Fruit fly (Drosophila melanogaster) whole organism, embryonic: ENCODE data around the gene saturn.
A peak's percentile ranks its signal among the peaks of the same experiment; 100 is the strongest.

Experiments used
- Antp ChIP-seq: fragments of 200-800 bp; sonication (Bioruptor generic); optimal IDR thresholded peaks from 3 replicates; lab custom pipeline; 2016; ENCODE audit warnings: missing biosample characterization, missing genetic modification characterization
- CG10431 ChIP-seq: fragments of 200-800 bp; sonication (Bioruptor generic); optimal IDR thresholded peaks from 3 replicates; lab custom pipeline; 2018; ENCODE audit warnings: missing biosample characterization, mild to moderate bottlenecking, missing genetic modification characterization
- CG12104 ChIP-seq: fragments of 200-800 bp; sonication (Bioruptor generic); optimal IDR thresholded peaks from 3 replicates; lab custom pipeline; 2016; ENCODE audit warnings: missing biosample characterization, missing genetic modification characterization
- CG13775 ChIP-seq: fragments of 200-800 bp; sonication (Bioruptor generic); optimal IDR thresholded peaks from 3 replicates; lab custom pipeline; 2017; ENCODE audit warnings: missing biosample characterization, mild to moderate bottlenecking, missing genetic modification characterization
- CG16779 ChIP-seq: fragments of 200-800 bp; sonication (Bioruptor generic); IDR thresholded peaks from 2 replicates; pipeline ENCODE4 v1.3.6; 2022; ENCODE audit warnings: missing biosample characterization, missing genetic modification characterization
- CG17568 ChIP-seq: fragments of 200-800 bp; sonication (Bioruptor generic); optimal IDR thresholded peaks from 2 replicates; lab custom pipeline; 2018; ENCODE audit warnings: missing biosample characterization, mild to moderate bottlenecking, missing genetic modification characterization, moderate library complexity
- CG17912 ChIP-seq: fragments of 200-800 bp; sonication (Bioruptor generic); optimal IDR thresholded peaks from 2 replicates; lab custom pipeline; 2018; ENCODE audit warnings: missing biosample characterization, mild to moderate bottlenecking, missing genetic modification characterization
- CG18262 ChIP-seq: fragments of 200-800 bp; optimal IDR thresholded peaks from 3 replicates; lab custom pipeline; 2019; ENCODE audit warnings: missing biosample characterization, mild to moderate bottlenecking, missing genetic modification characterization, moderate library complexity
- CG2202 ChIP-seq: fragments of 200-800 bp; sonication (Bioruptor generic); optimal IDR thresholded peaks from 2 replicates; lab custom pipeline; 2018; ENCODE audit warnings: missing biosample characterization, mild to moderate bottlenecking, missing genetic modification characterization
- CG2712 ChIP-seq: fragments of 200-800 bp; optimal IDR thresholded peaks from 3 replicates; lab custom pipeline; 2019; ENCODE audit warnings: missing biosample characterization, mild to moderate bottlenecking, missing genetic modification characterization, moderate library complexity
- CG30020 ChIP-seq: fragments of 200-800 bp; optimal IDR thresholded peaks from 2 replicates; lab custom pipeline; 2019; ENCODE audit warnings: missing biosample characterization, mild to moderate bottlenecking, missing genetic modification characterization, moderate library complexity
- CG6654 ChIP-seq: fragments of 200-800 bp; sonication (Bioruptor generic); optimal IDR thresholded peaks from 2 replicates; lab custom pipeline; 2017; ENCODE audit warnings: missing biosample characterization, mild to moderate bottlenecking, missing genetic modification characterization
- CG6765 ChIP-seq: fragments of 200-800 bp; sonication (Bioruptor generic); optimal IDR thresholded peaks from 3 replicates; lab custom pipeline; 2017; ENCODE audit warnings: missing biosample characterization, mild to moderate bottlenecking, missing genetic modification characterization
- CG7556 ChIP-seq: fragments of 200-800 bp; sonication (Bioruptor generic); optimal IDR thresholded peaks from 2 replicates; lab custom pipeline; 2017; ENCODE audit warnings: missing biosample characterization, mild to moderate bottlenecking, missing genetic modification characterization
- CG7839 ChIP-seq: fragments of 200-800 bp; sonication (Bioruptor generic); optimal IDR thresholded peaks from 3 replicates; lab custom pipeline; 2018; ENCODE audit warnings: missing biosample characterization, mild to moderate bottlenecking, missing genetic modification characterization, moderate library complexity
- CG8089 ChIP-seq: fragments of 200-800 bp; sonication (Bioruptor generic); optimal IDR thresholded peaks from 3 replicates; lab custom pipeline; 2016; ENCODE audit warnings: missing biosample characterization, missing genetic modification characterization
- CG8281 ChIP-seq: fragments of 200-800 bp; sonication (Bioruptor generic); optimal IDR thresholded peaks from 2 replicates; lab custom pipeline; 2018; ENCODE audit warnings: missing biosample characterization, mild to moderate bottlenecking, missing genetic modification characterization, moderate library complexity
- CG8290 ChIP-seq, 3 experiments: fragments of 200-800 bp; sonication (Bioruptor generic); optimal IDR thresholded peaks; 2 replicates each; lab custom pipeline; 2016 to 2019; ENCODE audit warnings: missing biosample characterization in 3 of 3, missing genetic modification characterization in 3 of 3, mild to moderate bottlenecking in 2 of 3, moderate library complexity in 1 of 3
- Dbx ChIP-seq: fragments of 200-800 bp; sonication (Bioruptor generic); IDR thresholded peaks from 3 replicates; pipeline ENCODE4 v1.3.6; 2022; ENCODE audit warnings: missing biosample characterization, missing genetic modification characterization
- Dll ChIP-seq: fragments of 200-800 bp; sonication (Bioruptor generic); IDR thresholded peaks from 4 replicates; pipeline ENCODE4 v1.3.6; 2022; ENCODE audit warnings: missing biosample characterization, missing genetic modification characterization; ENCODE audit not compliant: partially characterized antibody
- Fer1 ChIP-seq: fragments of 200-800 bp; sonication (Bioruptor generic); optimal IDR thresholded peaks from 2 replicates; lab custom pipeline; 2017; ENCODE audit warnings: missing biosample characterization, mild to moderate bottlenecking, missing genetic modification characterization
- Gug ChIP-seq: fragments of 200-800 bp; sonication (Bioruptor generic); IDR thresholded peaks from 4 replicates; pipeline ENCODE4 v1.3.6; 2022; ENCODE audit warnings: missing biosample characterization, missing genetic modification characterization
- Lhr ChIP-seq: fragments of 200-800 bp; sonication (Bioruptor generic); optimal IDR thresholded peaks from 3 replicates; lab custom pipeline; 2017; ENCODE audit warnings: mild to moderate bottlenecking, missing biosample characterization, missing genetic modification reagents, missing genetic modification characterization
- MTF-1 ChIP-seq: fragments of 200-800 bp; sonication (Bioruptor generic); optimal IDR thresholded peaks from 2 replicates; lab custom pipeline; 2018; ENCODE audit warnings: missing biosample characterization, mild to moderate bottlenecking, missing genetic modification characterization, borderline replicate concordance
- NC2α ChIP-seq: fragments of 200-800 bp; sonication (Bioruptor generic); optimal IDR thresholded peaks from 2 replicates; lab custom pipeline; 2016; ENCODE audit warnings: missing biosample characterization, missing genetic modification characterization
- NfI ChIP-seq: fragments of 200-800 bp; sonication (Bioruptor generic); optimal IDR thresholded peaks from 3 replicates; lab custom pipeline; 2018; ENCODE audit warnings: missing biosample characterization, mild to moderate bottlenecking, missing genetic modification characterization, moderate library complexity
- Six4 ChIP-seq: fragments of 200-800 bp; sonication (Bioruptor generic); optimal IDR thresholded peaks from 2 replicates; lab custom pipeline; 2016; ENCODE audit warnings: missing biosample characterization, missing genetic modification characterization
- Sry-β ChIP-seq: fragments of 200-800 bp; sonication (Bioruptor generic); optimal IDR thresholded peaks from 2 replicates; lab custom pipeline; 2018; ENCODE audit warnings: missing biosample characterization, mild to moderate bottlenecking, missing genetic modification characterization, moderate library complexity
- Taf1 ChIP-seq: fragments of 200-800 bp; sonication (Bioruptor generic); IDR thresholded peaks from 2 replicates; pipeline ENCODE4 v1.3.6; 2022; ENCODE audit warnings: missing biosample characterization, missing genetic modification characterization
- az2 ChIP-seq: fragments of 200-800 bp; sonication (Bioruptor generic); optimal IDR thresholded peaks from 3 replicates; lab custom pipeline; 2016; ENCODE audit warnings: missing biosample characterization, missing genetic modification characterization
- bab2 ChIP-seq: fragments of 200-800 bp; sonication (Bioruptor generic); optimal IDR thresholded peaks from 2 replicates; lab custom pipeline; 2016; ENCODE audit warnings: missing biosample characterization, missing genetic modification characterization
- cg ChIP-seq: fragments of 200-800 bp; sonication (Bioruptor generic); optimal IDR thresholded peaks from 3 replicates; lab custom pipeline; 2019; ENCODE audit warnings: missing biosample characterization, mild to moderate bottlenecking, missing genetic modification characterization, moderate library complexity
- dmrt11E ChIP-seq: fragments of 200-800 bp; sonication (Bioruptor generic); optimal IDR thresholded peaks from 3 replicates; lab custom pipeline; 2018; ENCODE audit warnings: missing biosample characterization, mild to moderate bottlenecking, missing genetic modification characterization, moderate library complexity
- gce ChIP-seq: fragments of 200-800 bp; sonication (Bioruptor generic); IDR thresholded peaks from 3 replicates; pipeline ENCODE4 v1.3.6; 2022; ENCODE audit warnings: missing biosample characterization, missing genetic modification characterization
- grau ChIP-seq: fragments of 200-800 bp; optimal IDR thresholded peaks from 3 replicates; lab custom pipeline; 2019; ENCODE audit warnings: missing biosample characterization, mild to moderate bottlenecking, missing genetic modification characterization, moderate library complexity
- kay ChIP-seq: fragments of 200-800 bp; sonication (Bioruptor generic); optimal IDR thresholded peaks from 2 replicates; lab custom pipeline; 2016; ENCODE audit warnings: missing biosample characterization, missing genetic modification characterization
- ken ChIP-seq: fragments of 200-800 bp; sonication (Bioruptor generic); IDR thresholded peaks from 3 replicates; pipeline ENCODE4 v1.3.6; 2022; ENCODE audit warnings: missing biosample characterization, missing genetic modification characterization
- knrl ChIP-seq: fragments of 200-800 bp; sonication (Bioruptor generic); IDR thresholded peaks from 3 replicates; pipeline ENCODE4 v1.3.6; 2022; ENCODE audit warnings: missing biosample characterization, missing genetic modification characterization; ENCODE audit not compliant: partially characterized antibody
- nerfin-1 ChIP-seq: fragments of 200-800 bp; sonication (Bioruptor generic); optimal IDR thresholded peaks from 3 replicates; lab custom pipeline; 2019; ENCODE audit warnings: missing biosample characterization, mild to moderate bottlenecking, missing genetic modification characterization, moderate library complexity
- nom ChIP-seq: fragments of 200-800 bp; sonication (Bioruptor generic); optimal IDR thresholded peaks from 2 replicates; lab custom pipeline; 2017; ENCODE audit warnings: missing biosample characterization, missing genetic modification characterization, mild to moderate bottlenecking, moderate library complexity, missing genetic modification reagents
- odd ChIP-seq: fragments of 200-800 bp; sonication (Bioruptor generic); optimal IDR thresholded peaks from 2 replicates; lab custom pipeline; 2017; ENCODE audit warnings: missing biosample characterization, mild to moderate bottlenecking, missing genetic modification characterization
- pfk ChIP-seq: fragments of 200-800 bp; sonication (Bioruptor generic); optimal IDR thresholded peaks from 2 replicates; lab custom pipeline; 2018; ENCODE audit warnings: missing biosample characterization, mild to moderate bottlenecking, missing genetic modification characterization, moderate library complexity
- salm ChIP-seq: fragments of 200-800 bp; sonication (Bioruptor generic); optimal IDR thresholded peaks from 2 replicates; lab custom pipeline; 2018; ENCODE audit warnings: missing biosample characterization, mild to moderate bottlenecking, missing genetic modification characterization
- schlank ChIP-seq: fragments of 200-800 bp; sonication (Bioruptor generic); optimal IDR thresholded peaks from 2 replicates; lab custom pipeline; 2018; ENCODE audit warnings: missing biosample characterization, mild to moderate bottlenecking, missing genetic modification characterization
- scrt ChIP-seq: fragments of 200-800 bp; sonication (Bioruptor generic); optimal IDR thresholded peaks from 2 replicates; lab custom pipeline; 2018; ENCODE audit warnings: missing biosample characterization, mild to moderate bottlenecking, missing genetic modification characterization, moderate library complexity
- sens ChIP-seq: fragments of 200-800 bp; sonication (Bioruptor generic); peaks from one replicate; lab custom pipeline; 2016; ENCODE audit warnings: missing biosample characterization, missing genetic modification characterization
- tap ChIP-seq: fragments of 200-800 bp; optimal IDR thresholded peaks from 3 replicates; lab custom pipeline; 2019; ENCODE audit warnings: missing biosample characterization, mild to moderate bottlenecking, missing genetic modification characterization, moderate library complexity
- tll ChIP-seq, 2 experiments: fragments of 200-800 bp in 1 of 2; fragments of >200 bp in 1 of 2; sonication (Bioruptor generic) in 1 of 2; optimal IDR thresholded peaks; 2 replicates each; lab custom pipeline; 2017 to 2019; ENCODE audit warnings: missing biosample characterization in 2 of 2, missing genetic modification characterization in 2 of 2, mild to moderate bottlenecking in 1 of 2, moderate library complexity in 1 of 2
- twi ChIP-seq: fragments of 200-800 bp; optimal IDR thresholded peaks from 2 replicates; lab custom pipeline; 2019; ENCODE audit warnings: missing biosample characterization, mild to moderate bottlenecking, missing genetic modification characterization, moderate library complexity
- wdn ChIP-seq: fragments of 200-800 bp; sonication (Bioruptor generic); IDR thresholded peaks from 2 replicates; pipeline ENCODE4 v1.3.6; 2022; ENCODE audit warnings: missing biosample characterization, missing genetic modification characterization

The saturn gene

dm6 chr3L:14174197-14174596 lies 28.9 kb upstream of the saturn start (continued):
- peak; percentile 88 for TF ChIP-seq MTF-1 (GFP tag; lab: Kevin White, UChicago)
- TF ChIP-seq bab2 (GFP tag; lab: Kevin White, UChicago), result peak; percentile 60
- TF ChIP-seq CG17912 (GFP tag; lab: Kevin White, UChicago), result peak; percentile 81
- no peak for TF ChIP-seq Fer1
- TF ChIP-seq nerfin-1, result peak; percentile 22
- TF ChIP-seq CG12104, result peak; percentile 59
- no peak for TF ChIP-seq az2 (GFP tag; lab: Kevin White, UChicago)
- TF ChIP-seq NfI (GFP tag; lab: Kevin White, UChicago), result peak; percentile 61
- no peak for TF ChIP-seq CG30020 (tag; lab: Kevin White, UChicago)
- TF ChIP-seq schlank (tag; lab: Kevin White, UChicago), result peak; percentile 42
- peak; percentile 53 for TF ChIP-seq CG8281
- no peak for TF ChIP-seq knrl
- TF ChIP-seq twi (tag; lab: Kevin White, UChicago), result peak; percentile 44
- TF ChIP-seq CG16779 (GFP tag; lab: Robert Waterston, UW), result no peak
- peak; percentile 32 for TF ChIP-seq NC2α (GFP tag; lab: Kevin White, UChicago)
- TF ChIP-seq CG13775 (GFP tag; lab: Kevin White, UChicago), result peak; percentile 64
- TF ChIP-seq CG6654 (GFP tag; lab: Kevin White, UChicago), result peak; percentile 4
- TF ChIP-seq ken (GFP tag; lab: Robert Waterston, UW), result no peak
- TF ChIP-seq Taf1 (GFP tag; lab: Robert Waterston, UW), result no peak
- TF ChIP-seq CG2202 (tag; lab: Kevin White, UChicago), result peak; percentile 84
- TF ChIP-seq cg, result no peak
- no peak for TF ChIP-seq pfk (GFP tag; lab: Kevin White, UChicago)
- TF ChIP-seq odd, result peak; percentile 73
- TF ChIP-seq scrt (GFP tag; lab: Kevin White, UChicago), result peak; percentile 56
- peak; percentile 33; the same call in 1 of the 3 replicates for TF ChIP-seq gce
- TF ChIP-seq Six4 (GFP tag; lab: Kevin White, UChicago), result peak; percentile 1
- TF ChIP-seq grau (tag; lab: Kevin White, UChicago), result peak; percentile 82
- TF ChIP-seq CG17568 (GFP tag; lab: Kevin White, UChicago), result peak; percentile 90
- TF ChIP-seq CG8290 (GFP tag; optimal IDR thresholded peaks at IDR 0.05; lab: Kevin White, UChicago), result peak; percentile 1
- peak; percentile 59 to 85 for TF ChIP-seq CG8290 (tag; optimal IDR thresholded peaks at IDR 0.05; lab: Kevin White, UChicago)
- peak; percentile 47 for TF ChIP-seq Sry-β (GFP tag; lab: Kevin White, UChicago)
- TF ChIP-seq Antp (GFP tag; lab: Kevin White, UChicago), result no peak
- peak; percentile 53 for TF ChIP-seq CG2712
- TF ChIP-seq nom, result no peak
- TF ChIP-seq Dll, result no peak
- peak; percentile 32 for TF ChIP-seq CG8089 (GFP tag; lab: Kevin White, UChicago)
- no peak for TF ChIP-seq wdn (GFP tag; lab: Robert Waterston, UW)
- TF ChIP-seq Lhr (GFP tag; lab: Kevin White, UChicago), result peak; percentile 46
- peak; percentile 77 for TF ChIP-seq tap (tag; lab: Kevin White, UChicago)
- TF ChIP-seq CG7556 (GFP tag; lab: Kevin White, UChicago), result peak; percentile 54
- no peak for TF ChIP-seq tll (GFP tag; optimal IDR thresholded peaks at IDR 0.05; lab: Kevin White, UChicago)
- peak; percentile 84 for TF ChIP-seq sens (GFP tag; lab: Kevin White, UChicago)
- TF ChIP-seq kay, result peak; percentile 12
- no peak for TF ChIP-seq Gug (GFP tag; lab: Robert Waterston, UW)
- peak; percentile 63 for TF ChIP-seq CG7839 (tag; lab: Kevin White, UChicago)
- TF ChIP-seq salm (tag; lab: Kevin White, UChicago), result peak; percentile 45
- peak; percentile 73 for TF ChIP-seq dmrt11E
- TF ChIP-seq CG10431 (GFP tag; lab: Kevin White, UChicago), result peak; percentile 72
- peak; percentile 29 for TF ChIP-seq CG6765 (GFP tag; lab: Kevin White, UChicago)
- 0 out of 3 replicates have a peak, but pooled peaks have one; percentile 20 for TF ChIP-seq Dbx (GFP tag; lab: Robert Waterston, UW)
- peak; percentile 54 for TF ChIP-seq CG18262
